Worm (Caenorhabditis elegans) whole organism, dauer: ENCODE data around the gene rpn-6.1.

Experiments
- unc-62 ChIP-seq: sonication (generic microtip); optimal IDR thresholded peaks from 2 replicates; lab custom pipeline; 2017; ENCODE audit warnings: missing biosample characterization, missing genetic modification reagents, missing genetic modification characterization

Gene rpn-6.1

ce11 chrIII:6969781-6970342 is 8.1 kb upstream of the rpn-6.1 start:
- TF ChIP-seq unc-62, result no peak

ce11 chrIII:6969090-6969489 is 7.3 kb upstream of the rpn-6.1 start, which contains the start of gene F31E3.12:
TSS of gene F31E3.12 (plus strand) at chrIII:6969390.
- TF ChIP-seq unc-62, result no peak

- no peak for TF ChIP-seq unc-62
Observed at ce11 chrIII:6968655-6969054, 6.9 kb upstream of the rpn-6.1 start.

ce11 chrIII:6968080-6968639 is 6.4 kb upstream of the rpn-6.1 start, which contains the start of gene panl-2:
TSS of gene panl-2 (minus strand) at chrIII:6968130.
- no peak for TF ChIP-seq unc-62

ce11 chrIII:6961167-6961566 is 634 bp downstream of the rpn-6.1 start:
- TF ChIP-seq unc-62, result no peak

- no peak for TF ChIP-seq unc-62
Observed at ce11 chrIII:6958674-6959241, 3.0 kb downstream of the rpn-6.1 start.

ce11 chrIII:6955766-6956165 is 6.0 kb downstream of the rpn-6.1 start:
- TF ChIP-seq unc-62, result no peak

- no peak for TF ChIP-seq unc-62
Observed at ce11 chrIII:6953978-6954377, 7.8 kb downstream of the rpn-6.1 start.

- no peak for TF ChIP-seq unc-62
Observed at ce11 chrIII:6953373-6953772, 8.4 kb downstream of the rpn-6.1 start.

ce11 chrIII:6951435-6951834 is 10.4 kb downstream of the rpn-6.1 start:
- no peak for TF ChIP-seq unc-62

- TF ChIP-seq unc-62, result no peak
Observed at ce11 chrIII:6947896-6948295, 13.9 kb downstream of the rpn-6.1 start.

- TF ChIP-seq unc-62, result no peak
Observed at ce11 chrIII:6946382-6946781, 15.4 kb downstream of the rpn-6.1 start, which contains the start of gene let-711. TSS of gene let-711 (plus strand) at chrIII:6946718.

ce11 chrIII:6945747-6946146 is 16.1 kb downstream of the rpn-6.1 start, which contains the start of gene abu-13:
TSS of gene abu-13 (minus strand) at chrIII:6945898.
- TF ChIP-seq unc-62, result no peak

ce11 chrIII:6945319-6945718 is 16.5 kb downstream of the rpn-6.1 start:
- TF ChIP-seq unc-62, result no peak

ce11 chrIII:6939523-6939922 is 22.3 kb downstream of the rpn-6.1 start, which contains the start of gene F57B9.3:
TSS of gene F57B9.3 (plus strand) at chrIII:6939823.
- no peak for TF ChIP-seq unc-62

- no peak for TF ChIP-seq unc-62
Observed at ce11 chrIII:6935269-6936017, 26.4 kb downstream of the rpn-6.1 start, which contains the start of the genes F57B9.8 and coq-2. TSS of gene F57B9.8 (minus strand) at chrIII:6935319. TSS of gene coq-2 (plus strand) at chrIII:6935967.

ce11 chrIII:6931896-6932295 is 29.9 kb downstream of the rpn-6.1 start, which contains the start of gene byn-1:
TSS of gene byn-1 (plus strand) at chrIII:6932001.
- no peak for TF ChIP-seq unc-62
